Worm (Caenorhabditis elegans): ENCODE results near the gene nlp-48.
"Not testable (repeated sequence)": the region's sequence is repeated elsewhere in the genome, so short reads cannot be mapped to it uniquely, and the experiment has no call there.

DNA sequence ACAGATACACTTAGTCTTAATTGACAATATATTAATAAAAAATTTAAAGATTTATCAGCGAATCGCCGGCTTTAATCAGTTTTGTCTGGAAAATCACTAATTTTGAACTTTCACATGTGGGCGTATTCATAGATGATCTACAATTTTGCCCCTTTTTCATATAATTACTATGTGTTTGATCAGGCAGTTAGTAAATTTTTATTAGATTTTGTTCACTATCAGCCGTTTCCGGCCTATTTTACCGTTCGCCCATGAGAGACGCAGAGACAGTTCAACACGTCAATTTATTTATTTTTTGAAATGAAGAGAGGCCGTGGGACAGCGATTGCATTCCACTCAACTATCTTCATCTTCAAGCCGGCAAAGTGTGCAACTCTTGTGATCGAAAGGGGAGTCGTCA, 19.3 kb upstream of the nlp-48 start, which contains the start of gene T26G10.4:
- TF ChIP-seq rbr-2 (tag; optimal IDR thresholded peaks at IDR 0.05); pha-4 (GFP tag; IDR thresholded peaks at IDR 0.05); pha-4 (tag; optimal IDR thresholded peaks at IDR 0.05); ZK546.5 (tag; optimal IDR thresholded peaks at IDR 0.05); hif-1 (tag; optimal IDR thresholded peaks at IDR 0.05); nhr-237 (tag; optimal IDR thresholded peaks at IDR 0.05); zfp-3 (GFP tag; conservative IDR thresholded peaks at IDR 0.05); spr-1 (tag; optimal IDR thresholded peaks at IDR 0.05); F49E8.2 (tag; optimal IDR thresholded peaks at IDR 0.05; ENCODE audit: borderline replicate concordance): not testable (repeated sequence)

Measured in whole organism, L4 larva.